1 fruit fly cellular context compared by ENCODE assay signal in genomic region chr3R:13549515-13549914, dm6.
TF ChIP-seq lines count a peak whose summit lies in the region.

No protein-coding gene starts in this region.

TF ChIP-seq in whole organism, embryonic, 481 proteins besides CTCF, POLR2A, EP300 and RAD21 (continued from another document and continues in another):
- no peak for TF ChIP-seq sisA (GFP tag; IDR thresholded peaks at IDR 0.05; lab: Robert Waterston, UW)
- no peak for TF ChIP-seq CG3407 (GFP tag; optimal IDR thresholded peaks at IDR 0.05; lab: Kevin White, UChicago)
- no peak for TF ChIP-seq CG32772 (GFP tag; IDR thresholded peaks at IDR 0.05; lab: Robert Waterston, UW)
- TF ChIP-seq Kr (GFP tag; optimal IDR thresholded peaks at IDR 0.05; lab: Kevin White, UChicago) = no peak
- no peak for TF ChIP-seq gce (GFP tag; IDR thresholded peaks at IDR 0.05; lab: Robert Waterston, UW)
- no peak for TF ChIP-seq CG17912 (GFP tag; optimal IDR thresholded peaks at IDR 0.05; lab: Kevin White, UChicago)
- peak; percentile 19 for TF ChIP-seq dmrt11E (tag; optimal IDR thresholded peaks at IDR 0.05; lab: Kevin White, UChicago)
- no peak for TF ChIP-seq YL-1 (GFP tag; optimal IDR thresholded peaks at IDR 0.05; lab: Kevin White, UChicago)
- no peak for TF ChIP-seq wek (GFP tag; optimal IDR thresholded peaks at IDR 0.05; lab: Kevin White, UChicago)
- no peak for TF ChIP-seq Deaf1 (tag; optimal IDR thresholded peaks at IDR 0.05; lab: Kevin White, UChicago)
- TF ChIP-seq bowl (GFP tag; IDR thresholded peaks at IDR 0.05; lab: Robert Waterston, UW) = no peak
- no peak for TF ChIP-seq HmgZ (tag; optimal IDR thresholded peaks at IDR 0.05; lab: Kevin White, UChicago)
- peak; percentile 54 for TF ChIP-seq CG7839 (tag; optimal IDR thresholded peaks at IDR 0.05; lab: Kevin White, UChicago)
- TF ChIP-seq CG3281 (GFP tag; optimal IDR thresholded peaks at IDR 0.05; lab: Kevin White, UChicago) = no peak
- no peak for TF ChIP-seq CG3838 (GFP tag; optimal IDR thresholded peaks at IDR 0.05; lab: Kevin White, UChicago)
- peak in 1 of 3 experiments; percentile 51 for TF ChIP-seq lola (GFP tag; optimal IDR thresholded peaks at IDR 0.05; lab: Kevin White, UChicago)
- TF ChIP-seq CG9817 (tag; optimal IDR thresholded peaks at IDR 0.05; lab: Kevin White, UChicago) = no peak
- peak; percentile 37; the same call in 1 of the 2 replicates for TF ChIP-seq Drgx (GFP tag; IDR thresholded peaks at IDR 0.05; lab: Robert Waterston, UW)
- no peak for TF ChIP-seq NC2α (GFP tag; optimal IDR thresholded peaks at IDR 0.05; lab: Kevin White, UChicago)
- TF ChIP-seq Hr3 (GFP tag; optimal IDR thresholded peaks at IDR 0.05; lab: Kevin White, UChicago) = peak; percentile 35
- no peak for TF ChIP-seq CG16779 (GFP tag; IDR thresholded peaks at IDR 0.05; lab: Robert Waterston, UW)
- TF ChIP-seq pfk (GFP tag; optimal IDR thresholded peaks at IDR 0.05; lab: Kevin White, UChicago) = no peak
- TF ChIP-seq Doc2 (GFP tag; IDR thresholded peaks at IDR 0.05; lab: Robert Waterston, UW) = no peak
- TF ChIP-seq sna (GFP tag; IDR thresholded peaks at IDR 0.05; lab: Robert Waterston, UW; ENCODE audit: partially characterized antibody) = no peak
- peak in 1 of 2 experiments; percentile 71 for TF ChIP-seq bsh (GFP tag; optimal IDR thresholded peaks at IDR 0.05; lab: Kevin White, UChicago)
- TF ChIP-seq CG13287 (GFP tag; IDR thresholded peaks at IDR 0.05; lab: Robert Waterston, UW; ENCODE audit: partially characterized antibody) = no peak
- TF ChIP-seq mam (GFP tag; optimal IDR thresholded peaks at IDR 0.05; lab: Kevin White, UChicago) = no peak
- no peak for TF ChIP-seq CG3163 (GFP tag; optimal IDR thresholded peaks at IDR 0.05; lab: Kevin White, UChicago)
- TF ChIP-seq unpg (GFP tag; optimal IDR thresholded peaks at IDR 0.05; lab: Kevin White, UChicago) = peak; percentile 63
- TF ChIP-seq Ssrp (tag; optimal IDR thresholded peaks at IDR 0.05; lab: Kevin White, UChicago) = peak; percentile 51
- peak; percentile 75 for TF ChIP-seq CG11504 (tag; optimal IDR thresholded peaks at IDR 0.05; lab: Kevin White, UChicago)
- no peak for TF ChIP-seq CG6654 (GFP tag; optimal IDR thresholded peaks at IDR 0.05; lab: Kevin White, UChicago)
- no peak for TF ChIP-seq esg (GFP tag; conservative IDR thresholded peaks at IDR 0.05; lab: Robert Waterston, UW)
- no peak for TF ChIP-seq Stat92E (GFP tag; optimal IDR thresholded peaks at IDR 0.05; lab: Kevin White, UChicago)
- TF ChIP-seq CG17361 (GFP tag; IDR thresholded peaks at IDR 0.05; lab: Robert Waterston, UW) = peak; percentile 63; the same call in 2 of the 3 replicates
- TF ChIP-seq CG7271 (tag; optimal IDR thresholded peaks at IDR 0.05; lab: Kevin White, UChicago) = no peak
- peak; percentile 55 for TF ChIP-seq az2 (GFP tag; optimal IDR thresholded peaks at IDR 0.05; lab: Kevin White, UChicago)
- TF ChIP-seq TFAM (GFP tag; optimal IDR thresholded peaks at IDR 0.05; lab: Kevin White, UChicago) = no peak
- no peak; the same call in 1 of the 2 replicates for TF ChIP-seq HLH3B (GFP tag; IDR thresholded peaks at IDR 0.05; lab: Robert Waterston, UW)
- TF ChIP-seq Gug (GFP tag; IDR thresholded peaks at IDR 0.05; lab: Robert Waterston, UW) = no peak
- TF ChIP-seq hbn (GFP tag; IDR thresholded peaks at IDR 0.05; lab: Robert Waterston, UW; ENCODE audit: partially characterized antibody) = no peak
- TF ChIP-seq Mrtf (GFP tag; IDR thresholded peaks at IDR 0.05; lab: Robert Waterston, UW) = no peak
- TF ChIP-seq Sin3A (optimal IDR thresholded peaks at IDR 0.05; lab: Kevin White, UChicago) = no peak
- peak; percentile 67 for TF ChIP-seq nmo (GFP tag; optimal IDR thresholded peaks at IDR 0.05; lab: Kevin White, UChicago)
- no peak for TF ChIP-seq Oaz (GFP tag; IDR thresholded peaks at IDR 0.05; lab: Robert Waterston, UW)
- no peak for TF ChIP-seq pros (GFP tag; optimal IDR thresholded peaks at IDR 0.05; lab: Kevin White, UChicago)
- TF ChIP-seq Side (GFP tag; optimal IDR thresholded peaks at IDR 0.05; lab: Kevin White, UChicago) = no peak
- no peak for TF ChIP-seq Jarid2 (GFP tag; optimal IDR thresholded peaks at IDR 0.05; lab: Kevin White, UChicago)
- no peak for TF ChIP-seq croc (GFP tag; conservative IDR thresholded peaks at IDR 0.05; lab: Robert Waterston, UW)
- no peak for TF ChIP-seq HLHmδ (GFP tag; optimal IDR thresholded peaks at IDR 0.05; lab: Kevin White, UChicago)
- TF ChIP-seq Dbx (GFP tag; IDR thresholded peaks at IDR 0.05; lab: Robert Waterston, UW) = no peak
- no peak for TF ChIP-seq GATAe (GFP tag; conservative IDR thresholded peaks at IDR 0.05; lab: Robert Waterston, UW)
- no peak for TF ChIP-seq vfl (GFP tag; optimal IDR thresholded peaks at IDR 0.05; lab: Kevin White, UChicago)
- TF ChIP-seq CG18764 (GFP tag; optimal IDR thresholded peaks at IDR 0.05; lab: Kevin White, UChicago) = no peak
- TF ChIP-seq CG11085 (GFP tag; IDR thresholded peaks at IDR 0.05; lab: Robert Waterston, UW) = no peak
- TF ChIP-seq gsb (GFP tag; IDR thresholded peaks at IDR 0.05; lab: Robert Waterston, UW) = no peak
- TF ChIP-seq CG4707 (GFP tag; optimal IDR thresholded peaks at IDR 0.05; lab: Kevin White, UChicago) = no peak
- no peak for TF ChIP-seq fu2 (GFP tag; optimal IDR thresholded peaks at IDR 0.05; lab: Kevin White, UChicago)
- no peak for TF ChIP-seq Hr39 (optimal IDR thresholded peaks at IDR 0.05; lab: Kevin White, UChicago)
- no peak for TF ChIP-seq bbx (GFP tag; IDR thresholded peaks at IDR 0.05; lab: Robert Waterston, UW; ENCODE audit: partially characterized antibody)
- no peak for TF ChIP-seq prd (optimal IDR thresholded peaks at IDR 0.05; lab: Kevin White, UChicago)
- no peak; the same call in 2 of the 3 replicates for TF ChIP-seq prd (GFP tag; IDR thresholded peaks at IDR 0.05; lab: Robert Waterston, UW)
- TF ChIP-seq CG2875 (GFP tag; optimal IDR thresholded peaks at IDR 0.05; lab: Kevin White, UChicago) = peak; percentile 37
- no peak for TF ChIP-seq klu (GFP tag; IDR thresholded peaks at IDR 0.05; lab: Robert Waterston, UW)
- no peak for TF ChIP-seq CG2120 (GFP tag; optimal IDR thresholded peaks at IDR 0.05; lab: Kevin White, UChicago)
- TF ChIP-seq CG14667 (GFP tag; IDR thresholded peaks at IDR 0.05; lab: Robert Waterston, UW) = no peak
- TF ChIP-seq Vsx1 (GFP tag; optimal IDR thresholded peaks at IDR 0.05; lab: Kevin White, UChicago) = no peak
- TF ChIP-seq abd-A (tag; optimal IDR thresholded peaks at IDR 0.05; lab: Kevin White, UChicago) = no peak
- no peak for TF ChIP-seq CG4820 (GFP tag; optimal IDR thresholded peaks at IDR 0.05; lab: Kevin White, UChicago)
- TF ChIP-seq CG31388 (GFP tag; optimal IDR thresholded peaks at IDR 0.05; lab: Kevin White, UChicago) = no peak
- no peak for TF ChIP-seq CG16813 (GFP tag; IDR thresholded peaks at IDR 0.05; lab: Robert Waterston, UW; ENCODE audit: partially characterized antibody)
- TF ChIP-seq CG9797 (GFP tag; optimal IDR thresholded peaks at IDR 0.05; lab: Kevin White, UChicago) = no peak
- TF ChIP-seq CG9609 (GFP tag; optimal IDR thresholded peaks at IDR 0.05; lab: Kevin White, UChicago) = no peak
- TF ChIP-seq CG2199 (GFP tag; IDR thresholded peaks at IDR 0.05; lab: Robert Waterston, UW) = no peak
- TF ChIP-seq NfI (GFP tag; optimal IDR thresholded peaks at IDR 0.05; lab: Kevin White, UChicago) = no peak
- no peak for TF ChIP-seq CG13624 (GFP tag; optimal IDR thresholded peaks at IDR 0.05; lab: Kevin White, UChicago)
- TF ChIP-seq Nf-YC (tag; optimal IDR thresholded peaks at IDR 0.05; lab: Kevin White, UChicago) = no peak
- TF ChIP-seq kni (GFP tag; optimal IDR thresholded peaks at IDR 0.05; lab: Kevin White, UChicago) = no peak
- TF ChIP-seq CG3847 (GFP tag; IDR thresholded peaks at IDR 0.05; lab: Robert Waterston, UW) = no peak
- no peak for TF ChIP-seq CG4360 (GFP tag; IDR thresholded peaks at IDR 0.05; lab: Robert Waterston, UW)
- TF ChIP-seq CG15601 (tag; optimal IDR thresholded peaks at IDR 0.05; lab: Kevin White, UChicago) = peak; percentile 57
- TF ChIP-seq cwo (GFP tag; optimal IDR thresholded peaks at IDR 0.05; lab: Kevin White, UChicago) = no peak
- TF ChIP-seq fd102C (GFP tag; optimal IDR thresholded peaks at IDR 0.05; lab: Kevin White, UChicago) = no peak
- TF ChIP-seq al (GFP tag; IDR thresholded peaks at IDR 0.05; lab: Robert Waterston, UW) = no peak
- no peak for TF ChIP-seq sima (GFP tag; optimal IDR thresholded peaks at IDR 0.05; lab: Kevin White, UChicago)
- no peak for TF ChIP-seq ro (GFP tag; IDR thresholded peaks at IDR 0.05; lab: Robert Waterston, UW)
- TF ChIP-seq B-H1 (GFP tag; IDR thresholded peaks at IDR 0.05; lab: Robert Waterston, UW) = no peak
- TF ChIP-seq CG4617 (GFP tag; optimal IDR thresholded peaks at IDR 0.05; lab: Kevin White, UChicago; ENCODE audit: borderline replicate concordance) = no peak
- no peak for TF ChIP-seq Dfd (GFP tag; optimal IDR thresholded peaks at IDR 0.05; lab: Kevin White, UChicago)
- no peak for TF ChIP-seq hth (optimal IDR thresholded peaks at IDR 0.05; lab: Kevin White, UChicago)
- no peak for TF ChIP-seq CG13123 (GFP tag; optimal IDR thresholded peaks at IDR 0.05; lab: Kevin White, UChicago)
- no peak for TF ChIP-seq CG10366 (GFP tag; IDR thresholded peaks at IDR 0.05; lab: Robert Waterston, UW)
- TF ChIP-seq CG12744 (GFP tag; optimal IDR thresholded peaks at IDR 0.05; lab: Kevin White, UChicago) = no peak
- peak; percentile 63 for TF ChIP-seq CG2678 (tag; optimal IDR thresholded peaks at IDR 0.05; lab: Kevin White, UChicago)
- no peak for TF ChIP-seq disco-r (GFP tag; optimal IDR thresholded peaks at IDR 0.05; lab: Kevin White, UChicago)
- no peak for TF ChIP-seq CG7357 (GFP tag; IDR thresholded peaks at IDR 0.05; lab: Robert Waterston, UW)
- TF ChIP-seq Aef1 (GFP tag; IDR thresholded peaks at IDR 0.05; lab: Robert Waterston, UW) = no peak
- TF ChIP-seq sc (optimal IDR thresholded peaks at IDR 0.05; lab: Kevin White, UChicago) = no peak
- peak; percentile 31 for TF ChIP-seq sc (GFP tag; optimal IDR thresholded peaks at IDR 0.05; lab: Kevin White, UChicago)
- peak; percentile 81 for TF ChIP-seq dmrt99B (tag; optimal IDR thresholded peaks at IDR 0.05; lab: Kevin White, UChicago)
- TF ChIP-seq Rx (GFP tag; IDR thresholded peaks at IDR 0.05; lab: Robert Waterston, UW) = no peak
- TF ChIP-seq usp (GFP tag; optimal IDR thresholded peaks at IDR 0.05; lab: Kevin White, UChicago) = no peak
- TF ChIP-seq lov (optimal IDR thresholded peaks at IDR 0.05; lab: Kevin White, UChicago) = no peak
- TF ChIP-seq lov (GFP tag; IDR thresholded peaks at IDR 0.05; lab: Robert Waterston, UW) = no peak
- TF ChIP-seq B-H2 (GFP tag; optimal IDR thresholded peaks at IDR 0.05; lab: Kevin White, UChicago) = no peak
- TF ChIP-seq bigmax (GFP tag; optimal IDR thresholded peaks at IDR 0.05; lab: Kevin White, UChicago) = no peak
- TF ChIP-seq crp (GFP tag; optimal IDR thresholded peaks at IDR 0.05; lab: Kevin White, UChicago) = no peak
- peak in 1 of 2 experiments; percentile 72 for TF ChIP-seq Hr51 (GFP tag; optimal IDR thresholded peaks at IDR 0.05; lab: Kevin White, UChicago)
- TF ChIP-seq btn (GFP tag; optimal IDR thresholded peaks at IDR 0.05; lab: Kevin White, UChicago) = no peak
- no peak for TF ChIP-seq jigr1 (GFP tag; IDR thresholded peaks at IDR 0.05; lab: Robert Waterston, UW)
- no peak for TF ChIP-seq CG30431 (GFP tag; optimal IDR thresholded peaks at IDR 0.05; lab: Kevin White, UChicago)
- TF ChIP-seq vnd (GFP tag; IDR thresholded peaks at IDR 0.05; lab: Robert Waterston, UW; ENCODE audit: partially characterized antibody) = no peak
- TF ChIP-seq D19B (GFP tag; optimal IDR thresholded peaks at IDR 0.05; lab: Kevin White, UChicago) = no peak
- peak; percentile 28 for TF ChIP-seq CG1602 (GFP tag; optimal IDR thresholded peaks at IDR 0.05; lab: Kevin White, UChicago)
- peak; percentile 18 for TF ChIP-seq CG17829 (tag; optimal IDR thresholded peaks at IDR 0.05; lab: Kevin White, UChicago)
- no peak for TF ChIP-seq CG17568 (GFP tag; optimal IDR thresholded peaks at IDR 0.05; lab: Kevin White, UChicago)
- no peak for TF ChIP-seq CG34224 (GFP tag; IDR thresholded peaks at IDR 0.05; lab: Robert Waterston, UW; ENCODE audit: partially characterized antibody)
- TF ChIP-seq Bgb (GFP tag; IDR thresholded peaks at IDR 0.05; lab: Robert Waterston, UW; ENCODE audit: partially characterized antibody) = no peak
- TF ChIP-seq Abd-B (GFP tag; optimal IDR thresholded peaks at IDR 0.05; lab: Kevin White, UChicago) = peak; percentile 32
- TF ChIP-seq CG4404 (GFP tag; IDR thresholded peaks at IDR 0.05; lab: Robert Waterston, UW) = no peak
- TF ChIP-seq so (GFP tag; IDR thresholded peaks at IDR 0.05; lab: Robert Waterston, UW) = no peak
- no peak for TF ChIP-seq CkIIα-i1 (GFP tag; IDR thresholded peaks at IDR 0.05; lab: Robert Waterston, UW)
- TF ChIP-seq exex (tag; optimal IDR thresholded peaks at IDR 0.05; lab: Kevin White, UChicago) = no peak
- peak; percentile 67 for TF ChIP-seq Sox100B (GFP tag; optimal IDR thresholded peaks at IDR 0.05; lab: Kevin White, UChicago)
- TF ChIP-seq CG5245 (GFP tag; optimal IDR thresholded peaks at IDR 0.05; lab: Kevin White, UChicago) = no peak
- TF ChIP-seq ind (GFP tag; optimal IDR thresholded peaks at IDR 0.05; lab: Kevin White, UChicago) = peak; percentile 16
- TF ChIP-seq CG11695 (GFP tag; IDR thresholded peaks at IDR 0.05; lab: Robert Waterston, UW) = no peak
- TF ChIP-seq CG13424 (tag; optimal IDR thresholded peaks at IDR 0.05; lab: Kevin White, UChicago) = peak; percentile 65
- TF ChIP-seq run (tag; optimal IDR thresholded peaks at IDR 0.05; lab: Kevin White, UChicago) = no peak
- TF ChIP-seq ERR (GFP tag; optimal IDR thresholded peaks at IDR 0.05; lab: Kevin White, UChicago) = no peak
- no peak for TF ChIP-seq scrt (GFP tag; optimal IDR thresholded peaks at IDR 0.05; lab: Kevin White, UChicago)
- TF ChIP-seq CG12155 (GFP tag; optimal IDR thresholded peaks at IDR 0.05; lab: Kevin White, UChicago) = no peak
- peak; percentile 39; the same call in 1 of the 2 replicates for TF ChIP-seq CG17328 (GFP tag; IDR thresholded peaks at IDR 0.05; lab: Robert Waterston, UW)
- TF ChIP-seq CG14441 (GFP tag; IDR thresholded peaks at IDR 0.05; lab: Robert Waterston, UW) = no peak
- TF ChIP-seq NC2β (GFP tag; optimal IDR thresholded peaks at IDR 0.05; lab: Kevin White, UChicago) = no peak
- TF ChIP-seq cas (GFP tag; IDR thresholded peaks at IDR 0.05; lab: Robert Waterston, UW) = no peak
- TF ChIP-seq wdn (GFP tag; IDR thresholded peaks at IDR 0.05; lab: Robert Waterston, UW) = no peak
- no peak for TF ChIP-seq emc (GFP tag; optimal IDR thresholded peaks at IDR 0.05; lab: Kevin White, UChicago)
- no peak for TF ChIP-seq CG10462 (GFP tag; optimal IDR thresholded peaks at IDR 0.05; lab: Kevin White, UChicago)
